Fruit fly (Drosophila melanogaster): Measurements from ENCODE around the gene CG14106.

Gene CG14106

dm6 chr3L:13410999-13411398 lies 14.5 kb downstream of the CG14106 start:
- peak; percentile 18 for TF ChIP-seq Vsx2 (GFP tag; optimal IDR thresholded peaks at IDR 0.05; ENCODE audit: partially characterized antibody)
- no peak for TF ChIP-seq Myc (optimal IDR thresholded peaks at IDR 0.05)
- no peak for TF ChIP-seq pan (optimal IDR thresholded peaks at IDR 0.05)
- TF ChIP-seq Hr83 (GFP tag; optimal IDR thresholded peaks at IDR 0.05; ENCODE audit: poor library complexity, severe bottlenecking), result peak; percentile 56
- no peak for TF ChIP-seq brk (GFP tag; optimal IDR thresholded peaks at IDR 0.05)
- TF ChIP-seq ey (GFP tag; optimal IDR thresholded peaks at IDR 0.05), result peak; percentile 13
- TF ChIP-seq foxo (GFP tag; optimal IDR thresholded peaks at IDR 0.05), result peak in 1 of 2 experiments; percentile 22
- peak; percentile 11 for TF ChIP-seq h (GFP tag; optimal IDR thresholded peaks at IDR 0.05)
- TF ChIP-seq sage (GFP tag; optimal IDR thresholded peaks at IDR 0.05), result no peak
- no peak for TF ChIP-seq Dfd (GFP tag; optimal IDR thresholded peaks at IDR 0.05)
- no peak for TF ChIP-seq dl (GFP tag; optimal IDR thresholded peaks at IDR 0.05; ENCODE audit: insufficient read depth in 1 of 2, partially characterized antibody in 2 of 2)
- no peak for TF ChIP-seq usp (GFP tag; optimal IDR thresholded peaks at IDR 0.05)
- peak; percentile 7 for TF ChIP-seq rgr (GFP tag; optimal IDR thresholded peaks at IDR 0.05)
- no peak for TF ChIP-seq fru (GFP tag; optimal IDR thresholded peaks at IDR 0.05)
- TF ChIP-seq Hnf4 (GFP tag; optimal IDR thresholded peaks at IDR 0.05), result no peak
- TF ChIP-seq tai (GFP tag; optimal IDR thresholded peaks at IDR 0.05), result no peak
- no peak for TF ChIP-seq N (GFP tag; optimal IDR thresholded peaks at IDR 0.05)

- TF ChIP-seq h (GFP tag; optimal IDR thresholded peaks at IDR 0.05) (peak; percentile 20), fru (GFP tag; optimal IDR thresholded peaks at IDR 0.05) (peak; percentile 25), rgr (GFP tag; optimal IDR thresholded peaks at IDR 0.05) (no peak), br (GFP tag; optimal IDR thresholded peaks at IDR 0.05) (peak; percentile 21), Hr83 (GFP tag; optimal IDR thresholded peaks at IDR 0.05; ENCODE audit: poor library complexity, severe bottlenecking) (no peak), Sp1 (GFP tag; optimal IDR thresholded peaks at IDR 0.05) (peak; percentile 42), woc (GFP tag; optimal IDR thresholded peaks at IDR 0.05) (peak; percentile 54), Abd-B (GFP tag; optimal IDR thresholded peaks at IDR 0.05) (no peak), jim (GFP tag; optimal IDR thresholded peaks at IDR 0.05) (no peak), OdsH (GFP tag; optimal IDR thresholded peaks at IDR 0.05) (peak; percentile 16), psq (GFP tag; optimal IDR thresholded peaks at IDR 0.05) (peak; percentile 9), dsf (GFP tag; optimal IDR thresholded peaks at IDR 0.05; ENCODE audit: borderline replicate concordance) (no peak), foxo (GFP tag; optimal IDR thresholded peaks at IDR 0.05) (peak in 1 of 2 experiments; percentile 32), ey (GFP tag; optimal IDR thresholded peaks at IDR 0.05) (peak; percentile 35), GATAd (GFP tag; optimal IDR thresholded peaks at IDR 0.05) (no peak), HLH106 (tag; optimal IDR thresholded peaks at IDR 0.05) (peak; percentile 32)
Observed at dm6 chr3L:13409809-13410521, 15.5 kb downstream of the CG14106 start.

- TF ChIP-seq br (GFP tag; optimal IDR thresholded peaks at IDR 0.05) (peak; percentile 14), Mio (GFP tag; optimal IDR thresholded peaks at IDR 0.05) (no peak), psq (GFP tag; optimal IDR thresholded peaks at IDR 0.05) (no peak), HLH106 (tag; optimal IDR thresholded peaks at IDR 0.05) (peak; percentile 2), CrebA (GFP tag; optimal IDR thresholded peaks at IDR 0.05; ENCODE audit: borderline replicate concordance) (no peak), sv (GFP tag; optimal IDR thresholded peaks at IDR 0.05) (no peak), OdsH (GFP tag; optimal IDR thresholded peaks at IDR 0.05) (no peak), jim (GFP tag; optimal IDR thresholded peaks at IDR 0.05) (no peak), CG32264 (GFP tag; optimal IDR thresholded peaks at IDR 0.05) (no peak), brk (GFP tag; optimal IDR thresholded peaks at IDR 0.05) (no peak), Hnf4 (GFP tag; optimal IDR thresholded peaks at IDR 0.05) (no peak), dmrt93B (GFP tag; optimal IDR thresholded peaks at IDR 0.05) (no peak), foxo (GFP tag; optimal IDR thresholded peaks at IDR 0.05) (peak in 1 of 2 experiments; percentile 33), ey (GFP tag; optimal IDR thresholded peaks at IDR 0.05) (peak; percentile 13), Sp1 (GFP tag; optimal IDR thresholded peaks at IDR 0.05) (peak; percentile 12), CG9705 (GFP tag; optimal IDR thresholded peaks at IDR 0.05) (no peak), dl (GFP tag; optimal IDR thresholded peaks at IDR 0.05; ENCODE audit: insufficient read depth in 1 of 2, partially characterized antibody in 2 of 2) (no peak), fru (GFP tag; optimal IDR thresholded peaks at IDR 0.05) (peak; percentile 36), woc (GFP tag; optimal IDR thresholded peaks at IDR 0.05) (peak; percentile 16), sage (GFP tag; optimal IDR thresholded peaks at IDR 0.05) (no peak), pan (optimal IDR thresholded peaks at IDR 0.05) (no peak), h (GFP tag; optimal IDR thresholded peaks at IDR 0.05) (peak; percentile 33), usp (GFP tag; optimal IDR thresholded peaks at IDR 0.05) (no peak), GATAd (GFP tag; optimal IDR thresholded peaks at IDR 0.05) (no peak)
Observed at dm6 chr3L:13406873-13407272, 18.6 kb downstream of the CG14106 start.
